Worm (Caenorhabditis elegans): ENCODE data around the gene B0336.7.

ce11 chrIII:5743084-5743483 is 45.9 kb upstream of the B0336.7 start, which contains the start of gene B0244.15:
- no peak for TF ChIP-seq nhr-77 (tag; optimal IDR thresholded peaks at IDR 0.05)
- no peak for TF ChIP-seq ztf-11 (tag; optimal IDR thresholded peaks at IDR 0.05)
- TF ChIP-seq ama-1 (optimal IDR thresholded peaks at IDR 0.05), result no peak
- TF ChIP-seq nhr-11 (tag; optimal IDR thresholded peaks at IDR 0.05), result no peak
- no peak for TF ChIP-seq pqm-1 (tag; optimal IDR thresholded peaks at IDR 0.05)
- no peak for TF ChIP-seq nfya-1 (tag; optimal IDR thresholded peaks at IDR 0.05; ENCODE audit: insufficient read depth)
- TF ChIP-seq elt-2 (tag; optimal IDR thresholded peaks at IDR 0.05), result no peak
- no peak for TF ChIP-seq nhr-76 (tag; optimal IDR thresholded peaks at IDR 0.05)
- TF ChIP-seq snpc-4 (tag; optimal IDR thresholded peaks at IDR 0.05), result no peak

Data from whole organism, L3 larva.